Worm (Caenorhabditis elegans): Measurements from ENCODE around the gene C25H3.17.

C25H3.17 gene

DNA sequence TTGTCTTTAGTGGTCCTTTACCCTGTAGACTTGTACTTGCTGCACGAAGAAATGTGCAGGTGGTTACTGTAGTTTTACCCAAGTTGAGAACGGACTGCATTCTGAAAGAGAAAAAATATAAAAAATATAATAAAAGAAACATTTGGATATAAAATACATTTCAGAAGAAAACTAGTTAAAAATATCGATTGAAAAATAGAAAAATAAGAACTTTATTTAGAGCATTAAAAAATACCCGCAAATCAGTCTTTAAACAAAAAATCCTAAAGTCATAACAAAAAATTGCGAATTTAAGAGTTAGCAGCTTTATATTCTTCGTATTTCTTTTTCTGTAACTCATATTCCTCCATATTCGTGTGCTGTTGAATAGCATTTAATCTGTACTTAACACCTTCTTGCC is 650 bp downstream of the C25H3.17 start, which contains the start of gene C25H3.7:
Gene C25H3.7 (minus strand): TSS at position 101 of the 400 bp plus-strand sequence.
- TF ChIP-seq aha-1 (tag) = peak; percentile 50
- TF ChIP-seq nhr-42 (GFP tag; IDR thresholded peaks at IDR 0.05) = no peak
- no peak for TF ChIP-seq dmd-9 (GFP tag; IDR thresholded peaks at IDR 0.05)

DNA sequence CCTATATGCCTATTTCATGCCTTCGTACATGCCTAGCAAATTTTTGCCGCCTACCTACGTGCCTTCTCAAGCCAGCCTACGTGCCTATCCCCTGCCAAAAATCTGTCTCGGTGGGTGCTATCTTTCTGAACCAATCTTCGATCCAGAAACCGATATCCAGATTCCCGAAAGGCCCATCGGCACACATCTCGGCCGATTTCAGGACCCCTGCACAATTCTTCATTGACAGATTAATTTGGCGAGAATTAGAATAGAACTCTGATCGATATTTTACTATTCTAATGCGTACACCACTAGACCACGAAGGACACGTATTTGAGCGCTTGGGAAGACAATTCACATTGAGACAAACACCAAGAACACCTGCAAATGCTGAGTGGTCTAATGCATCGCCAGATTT is 1.9 kb downstream of the C25H3.17 start:
- TF ChIP-seq snpc-4 (tag; optimal IDR thresholded peaks at IDR 0.05) (no peak), rbr-2 (tag; optimal IDR thresholded peaks at IDR 0.05) (no peak), nhr-28 (tag; optimal IDR thresholded peaks at IDR 0.05) (no peak), Y5F2A.4 (GFP tag; optimal IDR thresholded peaks at IDR 0.05) (no peak), F44E2.7 (GFP tag; IDR thresholded peaks at IDR 0.05) (no peak), set-16 (GFP tag; IDR thresholded peaks at IDR 0.05) (no peak), T26A8.4 (GFP tag; IDR thresholded peaks at IDR 0.05) (no peak), unc-130 (GFP tag; optimal IDR thresholded peaks at IDR 0.05) (no peak), nhr-6 (tag; optimal IDR thresholded peaks at IDR 0.05) (no peak), mep-1 (tag; optimal IDR thresholded peaks at IDR 0.05) (no peak), zfp-2 (tag; optimal IDR thresholded peaks at IDR 0.05) (no peak), Y75B8A.6 (GFP tag; IDR thresholded peaks at IDR 0.05) (no peak), jun-1 (tag; optimal IDR thresholded peaks at IDR 0.05) (no peak), daf-16 (GFP tag; optimal IDR thresholded peaks at IDR 0.05) (no peak), daf-16 (tag; optimal IDR thresholded peaks at IDR 0.05) (no peak), lin-29 (GFP tag; IDR thresholded peaks at IDR 0.05) (no peak), nhr-102 (tag; optimal IDR thresholded peaks at IDR 0.05) (no peak), nhr-25 (tag; optimal IDR thresholded peaks at IDR 0.05; ENCODE audit: borderline replicate concordance, insufficient read depth) (no peak)

- no peak for TF ChIP-seq skn-1 (tag; optimal IDR thresholded peaks at IDR 0.05)
- TF ChIP-seq nhr-11 (tag; optimal IDR thresholded peaks at IDR 0.05) = no peak
- TF ChIP-seq ceh-82 (tag; optimal IDR thresholded peaks at IDR 0.05) = no peak
- TF ChIP-seq aly-2 (tag; optimal IDR thresholded peaks at IDR 0.05) = no peak
- no peak for TF ChIP-seq madf-9 (GFP tag; conservative IDR thresholded peaks at IDR 0.05)
- TF ChIP-seq pha-4 (GFP tag; IDR thresholded peaks at IDR 0.05) = no peak
- no peak for TF ChIP-seq pha-4 (tag; optimal IDR thresholded peaks at IDR 0.05)
- no peak for TF ChIP-seq lsy-2 (tag; optimal IDR thresholded peaks at IDR 0.05)
- no peak for TF ChIP-seq nhr-77 (tag; optimal IDR thresholded peaks at IDR 0.05)
- no peak for TF ChIP-seq ZK337.2 (GFP tag; IDR thresholded peaks at IDR 0.05)
- no peak for TF ChIP-seq lin-15B (tag; optimal IDR thresholded peaks at IDR 0.05)
- no peak for TF ChIP-seq lim-7 (GFP tag; IDR thresholded peaks at IDR 0.05)
- TF ChIP-seq hlh-30 (tag; optimal IDR thresholded peaks at IDR 0.05; ENCODE audit: insufficient read depth) = no peak
- no peak for TF ChIP-seq ceh-62 (tag; optimal IDR thresholded peaks at IDR 0.05)
Observed at ce11 chrII:5665991-5666390, 3.5 kb downstream of the C25H3.17 start, which contains the start of gene C25H3.16. Gene C25H3.16 (plus strand): TSS chrII:5666291.

- TF ChIP-seq zag-1 (tag; optimal IDR thresholded peaks at IDR 0.05) (no peak), ZK546.5 (tag; optimal IDR thresholded peaks at IDR 0.05) (no peak), lin-15B (tag; optimal IDR thresholded peaks at IDR 0.05) (no peak), F49E8.2 (tag; optimal IDR thresholded peaks at IDR 0.05; ENCODE audit: borderline replicate concordance) (no peak), lin-1 (GFP tag; IDR thresholded peaks at IDR 0.05) (no peak)
Observed at ce11 chrII:5665029-5665428, 4.5 kb downstream of the C25H3.17 start, which contains the start of gene C25H3.15. Gene C25H3.15 (plus strand): TSS chrII:5665329.

Measured in whole organism, L4 larva.